Worm (Caenorhabditis elegans) whole organism, L3 larva: ENCODE data around the gene B0507.2.

Experiments used
- lin-15B ChIP-seq: fragments of 150-350 bp; optimal IDR thresholded peaks from 2 replicates; lab custom pipeline; 2014; ENCODE audit warnings: missing biosample characterization, missing genetic modification characterization
- pha-4 ChIP-seq: fragments of 150-350 bp; optimal IDR thresholded peaks from 2 replicates; lab custom pipeline; 2014; ENCODE audit warnings: missing biosample characterization, missing genetic modification reagents, missing genetic modification characterization
- unc-62 ChIP-seq: fragments of 150-350 bp; sonication (generic microtip); optimal IDR thresholded peaks from 4 replicates; lab custom pipeline; 2014; ENCODE audit warnings: missing biosample characterization, missing genetic modification reagents, missing genetic modification characterization

ce11 chrV:8758618-8759017 is 15.5 kb upstream of the B0507.2 start, which contains the start of gene B0507.7:
- TF ChIP-seq lin-15B (tag; lab: Kevin White, UChicago): no peak
- no peak for TF ChIP-seq pha-4
- TF ChIP-seq unc-62 (GFP tag; lab: Kevin White, UChicago): no peak
